Worm (Caenorhabditis elegans): ENCODE data around the gene zmp-6.

Gene zmp-6

ce11 chrIII:7216924-7217521 lies 30.6 kb downstream of the zmp-6 start (continued):
- TF ChIP-seq grh-1 (GFP tag; IDR thresholded peaks at IDR 0.05) = no peak
- TF ChIP-seq nhr-19 (GFP tag; conservative IDR thresholded peaks at IDR 0.05) = peak; percentile 79
- no peak for TF ChIP-seq hpl-2 (GFP tag; optimal IDR thresholded peaks at IDR 0.05)
- TF ChIP-seq zag-1 (tag; optimal IDR thresholded peaks at IDR 0.05) = no peak
- peak; percentile 34 for TF ChIP-seq xbp-1 (tag; optimal IDR thresholded peaks at IDR 0.05)
- peak; percentile 46 for TF ChIP-seq sup-37 (GFP tag; optimal IDR thresholded peaks at IDR 0.05)
- TF ChIP-seq mab-9 (GFP tag; IDR thresholded peaks at IDR 0.05) = no peak
- no peak for TF ChIP-seq ceh-88 (GFP tag; IDR thresholded peaks at IDR 0.05)
- TF ChIP-seq irx-1 (tag; optimal IDR thresholded peaks at IDR 0.05) = no peak
- no peak for TF ChIP-seq nhr-12 (tag; optimal IDR thresholded peaks at IDR 0.05)
- TF ChIP-seq efl-1 (optimal IDR thresholded peaks at IDR 0.05) = peak; percentile 22 to 52
- peak; percentile 23 to 81 for TF ChIP-seq efl-1 (GFP tag; optimal IDR thresholded peaks at IDR 0.05 in 1 of 2)
- TF ChIP-seq ztf-11 (tag; optimal IDR thresholded peaks at IDR 0.05) = no peak
- peak; percentile 90 for TF ChIP-seq lin-14 (GFP tag; optimal IDR thresholded peaks at IDR 0.05)
- TF ChIP-seq nhr-76 (tag; optimal IDR thresholded peaks at IDR 0.05) = no peak
- peak; percentile 76 to 80 for TF ChIP-seq lsy-2 (tag; optimal IDR thresholded peaks at IDR 0.05)
- TF ChIP-seq hlh-4 (tag; optimal IDR thresholded peaks at IDR 0.05) = no peak
- no peak for TF ChIP-seq unc-86 (tag; optimal IDR thresholded peaks at IDR 0.05)
- TF ChIP-seq nhr-28 (tag; optimal IDR thresholded peaks at IDR 0.05) = no peak
- peak; percentile 25 for TF ChIP-seq vab-15 (tag; optimal IDR thresholded peaks at IDR 0.05)
- TF ChIP-seq egl-13 (tag; optimal IDR thresholded peaks at IDR 0.05) = no peak
- no peak for TF ChIP-seq aly-2 (tag; optimal IDR thresholded peaks at IDR 0.05)
- peak in 1 of 2 experiments; percentile 6 for TF ChIP-seq lin-35 (GFP tag; optimal IDR thresholded peaks at IDR 0.05)
- no peak for TF ChIP-seq nhr-90 (tag; optimal IDR thresholded peaks at IDR 0.05; ENCODE audit: poor library complexity)
- no peak for TF ChIP-seq C34B4.2 (tag; optimal IDR thresholded peaks at IDR 0.05)

ce11 chrIII:7216226-7216625 lies 31.4 kb downstream of the zmp-6 start, which contains the start of gene R151.1:
TSS of gene R151.1 (plus strand) at chrIII:7216526.
- TF ChIP-seq ceh-90 (tag; optimal IDR thresholded peaks at IDR 0.05) (no peak), C34B4.2 (tag; optimal IDR thresholded peaks at IDR 0.05) (no peak), pag-3 (tag; optimal IDR thresholded peaks at IDR 0.05; ENCODE audit: borderline replicate concordance, insufficient read depth) (no peak), nhr-11 (tag; optimal IDR thresholded peaks at IDR 0.05) (no peak), Y116A8C.19 (tag; optimal IDR thresholded peaks at IDR 0.05; ENCODE audit: borderline replicate concordance) (no peak), C04F5.9 (tag; optimal IDR thresholded peaks at IDR 0.05) (no peak), ceh-63 (GFP tag; optimal IDR thresholded peaks at IDR 0.05) (no peak), nhr-19 (GFP tag; conservative IDR thresholded peaks at IDR 0.05) (no peak), isw-1 (GFP tag; IDR thresholded peaks at IDR 0.05) (no peak), unc-86 (tag; optimal IDR thresholded peaks at IDR 0.05) (no peak), pqm-1 (tag; optimal IDR thresholded peaks at IDR 0.05) (no peak)

- TF ChIP-seq tlp-1 (tag; optimal IDR thresholded peaks at IDR 0.05) (no peak), snu-23 (GFP tag; optimal IDR thresholded peaks at IDR 0.05) (peak; percentile 9), efl-1 (optimal IDR thresholded peaks at IDR 0.05) (no peak), efl-1 (GFP tag; optimal IDR thresholded peaks at IDR 0.05 in 1 of 2) (peak in 1 of 2 experiments; percentile 44), nhr-76 (tag; optimal IDR thresholded peaks at IDR 0.05) (no peak), egl-27 (tag; optimal IDR thresholded peaks at IDR 0.05) (no peak), nhr-12 (tag; optimal IDR thresholded peaks at IDR 0.05) (no peak), elt-3 (tag; optimal IDR thresholded peaks at IDR 0.05) (no peak), pag-3 (tag; optimal IDR thresholded peaks at IDR 0.05; ENCODE audit: borderline replicate concordance, insufficient read depth) (no peak), hpl-2 (GFP tag; optimal IDR thresholded peaks at IDR 0.05) (no peak), mdl-1 (tag; optimal IDR thresholded peaks at IDR 0.05) (no peak), swsn-7 (tag; optimal IDR thresholded peaks at IDR 0.05) (no peak), F16B12.6 (tag; optimal IDR thresholded peaks at IDR 0.05) (no peak), sox-4 (tag; optimal IDR thresholded peaks at IDR 0.05) (no peak), fos-1 (tag; optimal IDR thresholded peaks at IDR 0.05) (no peak), lin-15B (tag; optimal IDR thresholded peaks at IDR 0.05) (no peak), ceh-82 (tag; optimal IDR thresholded peaks at IDR 0.05) (no peak), sup-37 (GFP tag; optimal IDR thresholded peaks at IDR 0.05) (no peak), lsy-2 (tag; optimal IDR thresholded peaks at IDR 0.05) (peak in 1 of 2 experiments; percentile 41), ztf-11 (tag; optimal IDR thresholded peaks at IDR 0.05) (no peak), nhr-90 (tag; optimal IDR thresholded peaks at IDR 0.05; ENCODE audit: poor library complexity) (no peak), nhr-19 (GFP tag; conservative IDR thresholded peaks at IDR 0.05) (0 out of 2 replicates have a peak, but pooled peaks have one; percentile 6), lin-35 (GFP tag; optimal IDR thresholded peaks at IDR 0.05) (peak in 1 of 2 experiments; percentile 13), unc-86 (tag; optimal IDR thresholded peaks at IDR 0.05) (no peak), lin-13 (GFP tag; optimal IDR thresholded peaks at IDR 0.05) (no peak), dpl-1 (GFP tag; optimal IDR thresholded peaks at IDR 0.05) (no peak), tbx-2 (tag; optimal IDR thresholded peaks at IDR 0.05) (no peak), pqm-1 (tag; optimal IDR thresholded peaks at IDR 0.05) (no peak)
Observed at ce11 chrIII:7215532-7215931, 32.1 kb downstream of the zmp-6 start.

Measured in whole organism, L1 larva.